Worm (Caenorhabditis elegans): Measurements from ENCODE around the gene gid-8.

The gid-8 gene

ce11 chrV:1511537-1511936, 44.0 kb downstream of the gid-8 start, which contains the start of gene nhr-260:
Gene nhr-260 (minus strand): TSS chrV:1511637.
- TF ChIP-seq efl-1 (optimal IDR thresholded peaks at IDR 0.05) (no peak), efl-1 (GFP tag; optimal IDR thresholded peaks at IDR 0.05 in 1 of 2) (peak in 1 of 2 experiments; percentile 78), nhr-28 (tag; optimal IDR thresholded peaks at IDR 0.05) (no peak)

Data from whole organism, L1 larva.